Fruit fly (Drosophila melanogaster) whole organism, embryonic: Measurements from ENCODE around the gene Prm.
A peak's percentile ranks its signal among the peaks of the same experiment; 100 is the strongest.

Experiments used
- ATbp ChIP-seq: fragments of 200-800 bp; sonication (Bioruptor generic); optimal IDR thresholded peaks from 2 replicates; lab custom pipeline; 2017; ENCODE audit warnings: missing biosample characterization, mild to moderate bottlenecking, missing genetic modification characterization, missing genetic modification reagents
- Adf1 ChIP-seq: fragments of 200-800 bp; sonication (Bioruptor generic); IDR thresholded peaks from 2 replicates; pipeline ENCODE4 v1.3.6; 2022; ENCODE audit warnings: missing biosample characterization, missing genetic modification characterization
- Antp ChIP-seq: fragments of 200-800 bp; sonication (Bioruptor generic); optimal IDR thresholded peaks from 3 replicates; lab custom pipeline; 2016; ENCODE audit warnings: missing biosample characterization, missing genetic modification characterization
- CG10267 ChIP-seq: fragments of 200-800 bp; sonication (Bioruptor generic); optimal IDR thresholded peaks from 2 replicates; lab custom pipeline; 2018; ENCODE audit warnings: missing biosample characterization, mild to moderate bottlenecking, missing genetic modification characterization, moderate library complexity
- CG10321 ChIP-seq: fragments of 200-800 bp; sonication (Bioruptor generic); IDR thresholded peaks from 2 replicates; pipeline ENCODE4 v1.3.6; 2022; ENCODE audit warnings: missing biosample characterization, missing genetic modification characterization
- CG10431 ChIP-seq: fragments of 200-800 bp; sonication (Bioruptor generic); optimal IDR thresholded peaks from 3 replicates; lab custom pipeline; 2018; ENCODE audit warnings: missing biosample characterization, mild to moderate bottlenecking, missing genetic modification characterization
- CG10462 ChIP-seq: fragments of 200-800 bp; sonication (Bioruptor generic); optimal IDR thresholded peaks from 2 replicates; lab custom pipeline; 2016; ENCODE audit warnings: missing biosample characterization, missing genetic modification characterization
- CG11398 ChIP-seq: fragments of 200-800 bp; sonication (Bioruptor generic); optimal IDR thresholded peaks from 2 replicates; lab custom pipeline; 2016; ENCODE audit warnings: missing biosample characterization, missing genetic modification characterization
- CG11695 ChIP-seq: fragments of 200-800 bp; sonication (Bioruptor generic); IDR thresholded peaks from 3 replicates; pipeline ENCODE4 v1.3.6; 2022; ENCODE audit warnings: missing biosample characterization, missing genetic modification characterization
- CG14014 ChIP-seq: fragments of 200-800 bp; sonication (Bioruptor generic); IDR thresholded peaks from 2 replicates; pipeline ENCODE4 v1.3.6; 2022; ENCODE audit warnings: missing biosample characterization, missing genetic modification characterization
- CG1792 ChIP-seq: fragments of 200-800 bp; sonication (Bioruptor generic); optimal IDR thresholded peaks from 2 replicates; lab custom pipeline; 2016; ENCODE audit warnings: missing biosample characterization, missing genetic modification characterization
- CG18262 ChIP-seq: fragments of 200-800 bp; optimal IDR thresholded peaks from 3 replicates; lab custom pipeline; 2019; ENCODE audit warnings: missing biosample characterization, mild to moderate bottlenecking, missing genetic modification characterization, moderate library complexity
- CG3726 ChIP-seq: fragments of 200-800 bp; sonication (Bioruptor generic); IDR thresholded peaks from 3 replicates; pipeline ENCODE4, ENCODE4 v1.3.6; 2022; ENCODE audit warnings: missing biosample characterization, missing genetic modification characterization
- CG42726 ChIP-seq: fragments of 200-800 bp; sonication (Bioruptor generic); IDR thresholded peaks from 2 replicates; pipeline ENCODE4 v1.3.6; 2022; ENCODE audit warnings: missing biosample characterization, missing genetic modification characterization; ENCODE audit not compliant: partially characterized antibody
- CG4730 ChIP-seq: fragments of 200-800 bp; sonication (Bioruptor generic); IDR thresholded peaks from 2 replicates; pipeline ENCODE4 v1.3.6; 2022; ENCODE audit warnings: missing biosample characterization, missing genetic modification characterization
- CG4854 ChIP-seq: fragments of 200-800 bp; sonication (Bioruptor generic); optimal IDR thresholded peaks from 2 replicates; lab custom pipeline; 2016; ENCODE audit warnings: missing biosample characterization, missing genetic modification characterization, inconsistent platforms
- CG5245 ChIP-seq: fragments of 200-800 bp; sonication (Bioruptor generic); optimal IDR thresholded peaks from 3 replicates; lab custom pipeline; 2016; ENCODE audit warnings: missing biosample characterization, missing genetic modification characterization
- CG6272 ChIP-seq: fragments of 200-800 bp; sonication (Bioruptor generic); IDR thresholded peaks from 2 replicates; pipeline ENCODE4 v1.3.6; 2022; ENCODE audit warnings: missing biosample characterization, missing genetic modification characterization
- CG7839 ChIP-seq: fragments of 200-800 bp; sonication (Bioruptor generic); optimal IDR thresholded peaks from 3 replicates; lab custom pipeline; 2018; ENCODE audit warnings: missing biosample characterization, mild to moderate bottlenecking, missing genetic modification characterization, moderate library complexity
- CG9797 ChIP-seq: fragments of 200-800 bp; sonication (Bioruptor generic); optimal IDR thresholded peaks from 3 replicates; lab custom pipeline; 2018; ENCODE audit warnings: missing biosample characterization, mild to moderate bottlenecking, missing genetic modification characterization
- CkIIα-i1 ChIP-seq: fragments of 200-800 bp; sonication (Bioruptor generic); IDR thresholded peaks from 2 replicates; pipeline ENCODE4 v1.3.6; 2022; ENCODE audit warnings: missing biosample characterization, missing genetic modification characterization
- D19A ChIP-seq: fragments of 200-800 bp; optimal IDR thresholded peaks from 3 replicates; lab custom pipeline; 2019; ENCODE audit warnings: missing biosample characterization, mild to moderate bottlenecking, missing genetic modification characterization, moderate library complexity
- Dip3 ChIP-seq: fragments of 200-800 bp; sonication (Bioruptor generic); optimal IDR thresholded peaks from 3 replicates; lab custom pipeline; 2016; ENCODE audit warnings: missing biosample characterization, missing genetic modification characterization
- Doc2 ChIP-seq: fragments of 200-800 bp; sonication (Bioruptor generic); IDR thresholded peaks from 2 replicates; pipeline ENCODE4 v1.3.6; 2022; ENCODE audit warnings: missing biosample characterization, missing genetic modification characterization
- Doc3 ChIP-seq: fragments of 200-800 bp; sonication (Bioruptor generic); IDR thresholded peaks from 3 replicates; pipeline ENCODE4 v1.3.6; 2022; ENCODE audit warnings: missing biosample characterization, missing genetic modification characterization; ENCODE audit not compliant: partially characterized antibody
- Dref ChIP-seq: fragments of 200-800 bp; sonication (Bioruptor generic); IDR thresholded peaks from 2 replicates; pipeline ENCODE4 v1.3.6; 2022; ENCODE audit warnings: missing biosample characterization, missing genetic modification characterization
- ERR ChIP-seq: fragments of 200-800 bp; sonication (Bioruptor generic); optimal IDR thresholded peaks from 2 replicates; lab custom pipeline; 2016; ENCODE audit warnings: missing biosample characterization, missing genetic modification characterization
- Ets65A ChIP-seq: fragments of 200-800 bp; sonication (Bioruptor generic); peaks from one replicate; lab custom pipeline; 2016; ENCODE audit warnings: missing biosample characterization, missing genetic modification characterization
- Fer3 ChIP-seq: fragments of 200-800 bp; sonication (Bioruptor generic); optimal IDR thresholded peaks from 2 replicates; lab custom pipeline; 2018; ENCODE audit warnings: missing biosample characterization, mild to moderate bottlenecking, missing genetic modification characterization, moderate library complexity
- HLH3B ChIP-seq: fragments of 200-800 bp; sonication (Bioruptor generic); IDR thresholded peaks from 2 replicates; pipeline ENCODE4 v1.3.6; 2022; ENCODE audit warnings: missing biosample characterization, missing genetic modification characterization
- Mes4 ChIP-seq: fragments of 200-800 bp; sonication (Bioruptor generic); optimal IDR thresholded peaks from 2 replicates; lab custom pipeline; 2016; ENCODE audit warnings: missing biosample characterization, missing genetic modification characterization
- NFAT ChIP-seq: fragments of 200-800 bp; sonication (Bioruptor generic); IDR thresholded peaks from 2 replicates; pipeline ENCODE4 v1.3.6; 2022; ENCODE audit warnings: missing biosample characterization, missing genetic modification characterization
- Taf1 ChIP-seq: fragments of 200-800 bp; sonication (Bioruptor generic); IDR thresholded peaks from 2 replicates; pipeline ENCODE4 v1.3.6; 2022; ENCODE audit warnings: missing biosample characterization, missing genetic modification characterization
- cas ChIP-seq: fragments of 200-800 bp; sonication (Bioruptor generic); IDR thresholded peaks from 2 replicates; pipeline ENCODE4 v1.3.6; 2022; ENCODE audit warnings: missing biosample characterization, missing genetic modification characterization
- chm ChIP-seq: fragments of 200-800 bp; sonication (Bioruptor generic); IDR thresholded peaks from 2 replicates; pipeline ENCODE4 v1.3.6; 2022; ENCODE audit warnings: missing biosample characterization, missing genetic modification characterization
- crp ChIP-seq, 2 experiments: fragments of 200-800 bp; sonication (Bioruptor generic); optimal IDR thresholded peaks; 2 replicates in 1 of 2; 3 replicates in 1 of 2; lab custom pipeline; 2017; ENCODE audit warnings: missing biosample characterization in 2 of 2, missing genetic modification characterization in 2 of 2, mild to moderate bottlenecking in 1 of 2, moderate library complexity in 1 of 2
- eyg ChIP-seq: fragments of 200-800 bp; sonication (Bioruptor generic); optimal IDR thresholded peaks from 3 replicates; lab custom pipeline; 2016; ENCODE audit warnings: missing biosample characterization, missing genetic modification characterization
- gfzf ChIP-seq: fragments of 200-800 bp; sonication (Bioruptor generic); optimal IDR thresholded peaks from 2 replicates; lab custom pipeline; 2016; ENCODE audit warnings: missing biosample characterization, mild to moderate bottlenecking, missing genetic modification characterization, moderate library complexity
- her ChIP-seq: fragments of 200-800 bp; sonication (Bioruptor generic); optimal IDR thresholded peaks from 2 replicates; lab custom pipeline; 2016; ENCODE audit warnings: missing biosample characterization, missing genetic modification characterization
- ind ChIP-seq: fragments of 200-800 bp; sonication (Bioruptor generic); optimal IDR thresholded peaks from 3 replicates; lab custom pipeline; 2016; ENCODE audit warnings: missing biosample characterization, missing genetic modification characterization
- mirr ChIP-seq: fragments of 200-800 bp; sonication (Bioruptor generic); optimal IDR thresholded peaks from 3 replicates; lab custom pipeline; 2018; ENCODE audit warnings: missing biosample characterization, mild to moderate bottlenecking, missing genetic modification characterization
- nerfin-2 ChIP-seq: fragments of 200-800 bp; sonication (Bioruptor generic); IDR thresholded peaks from 2 replicates; pipeline ENCODE4 v1.3.6; 2022; ENCODE audit warnings: missing biosample characterization, missing genetic modification characterization; ENCODE audit not compliant: partially characterized antibody
- prd ChIP-seq, 3 experiments: fragments of >200 bp in 2 of 3; fragments of 200-800 bp in 1 of 3; sonication (Bioruptor generic) in 1 of 3; optimal IDR thresholded peaks in 2 of 3; IDR thresholded peaks in 1 of 3; 2 replicates in 2 of 3; 3 replicates in 1 of 3; pipeline versions ENCODE4 v1.3.6 to Lab custom; 2017 to 2022; ENCODE audit warnings: missing biosample characterization in 1 of 3, missing genetic modification characterization in 1 of 3
- psq ChIP-seq: fragments of 200-800 bp; sonication (Bioruptor generic); optimal IDR thresholded peaks from 2 replicates; lab custom pipeline; 2017; ENCODE audit warnings: missing biosample characterization, missing genetic modification characterization
- sc ChIP-seq, 3 experiments: fragments of >200 bp in 2 of 3; fragments of 200-800 bp in 1 of 3; sonication (Bioruptor generic) in 1 of 3; optimal IDR thresholded peaks; 2 replicates in 2 of 3; 3 replicates in 1 of 3; lab custom pipeline; 2017; ENCODE audit warnings: mild to moderate bottlenecking in 1 of 3, missing biosample characterization in 1 of 3, missing genetic modification characterization in 1 of 3, missing genetic modification reagents in 1 of 3
- so ChIP-seq: fragments of 200-800 bp; sonication (Bioruptor generic); IDR thresholded peaks from 3 replicates; pipeline ENCODE4 v1.3.6; 2022; ENCODE audit warnings: missing biosample characterization, missing genetic modification characterization
- trem ChIP-seq: fragments of 200-800 bp; optimal IDR thresholded peaks from 3 replicates; lab custom pipeline; 2019; ENCODE audit warnings: missing biosample characterization, mild to moderate bottlenecking, missing genetic modification characterization, moderate library complexity
- usp ChIP-seq: fragments of >200 bp; optimal IDR thresholded peaks from 2 replicates; lab custom pipeline; 2017; ENCODE audit warnings: missing biosample characterization, missing genetic modification characterization
- vnd ChIP-seq: fragments of 200-800 bp; sonication (Bioruptor generic); IDR thresholded peaks from 3 replicates; pipeline ENCODE4 v1.3.6; 2022; ENCODE audit warnings: missing biosample characterization, missing genetic modification characterization; ENCODE audit not compliant: partially characterized antibody
- wdn ChIP-seq: fragments of 200-800 bp; sonication (Bioruptor generic); IDR thresholded peaks from 2 replicates; pipeline ENCODE4 v1.3.6; 2022; ENCODE audit warnings: missing biosample characterization, missing genetic modification characterization
- zfh1 ChIP-seq: fragments of 200-800 bp; sonication (Bioruptor generic); IDR thresholded peaks from 3 replicates; pipeline ENCODE4 v1.3.6; 2022; ENCODE audit warnings: missing biosample characterization, missing genetic modification characterization

Gene Prm

dm6 chr3L:8721145-8721544, 24.0 kb downstream of the Prm start, which contains the start of the genes CG32022 and CG6511 (continued):
- peak; percentile 95 for TF ChIP-seq CG10462 (GFP tag; lab: Kevin White, UChicago)
- TF ChIP-seq CG5245 (GFP tag; lab: Kevin White, UChicago), result peak; percentile 91
- peak; percentile 90; the same call in 2 of the 3 replicates for TF ChIP-seq CG3726 (GFP tag; lab: Robert Waterston, UW)
- no peak for TF ChIP-seq sc (optimal IDR thresholded peaks at IDR 0.05; lab: Kevin White, UChicago)
- peak; percentile 93 for TF ChIP-seq sc (GFP tag; optimal IDR thresholded peaks at IDR 0.05; lab: Kevin White, UChicago)
- TF ChIP-seq Fer3 (tag; lab: Kevin White, UChicago), result peak; percentile 96
- TF ChIP-seq Dip3 (GFP tag; lab: Kevin White, UChicago), result peak; percentile 98
- peak; percentile 67; the same call in 1 of the 2 replicates for TF ChIP-seq CG10321 (GFP tag; lab: Robert Waterston, UW)
- TF ChIP-seq ind (GFP tag; lab: Kevin White, UChicago), result peak; percentile 98
- peak; percentile 100 for TF ChIP-seq Ets65A (GFP tag; lab: Kevin White, UChicago)
- no peak for TF ChIP-seq vnd (GFP tag; lab: Robert Waterston, UW)
- peak; percentile 96 for TF ChIP-seq D19A (tag; lab: Kevin White, UChicago)
- TF ChIP-seq CG14014 (GFP tag; lab: Robert Waterston, UW), result peak; percentile 95
- TF ChIP-seq Antp (GFP tag; lab: Kevin White, UChicago), result peak; percentile 98
- peak; percentile 96 for TF ChIP-seq CG18262 (tag; lab: Kevin White, UChicago)
- TF ChIP-seq NFAT, result peak; percentile 95
- TF ChIP-seq CG6272, result peak; percentile 97
- TF ChIP-seq CG42726, result no peak
- TF ChIP-seq Taf1 (GFP tag; lab: Robert Waterston, UW), result peak; percentile 95
- TF ChIP-seq CG7839 (tag; lab: Kevin White, UChicago), result peak; percentile 98
- peak; percentile 93 for TF ChIP-seq her (GFP tag; lab: Kevin White, UChicago)
- no peak for TF ChIP-seq prd (optimal IDR thresholded peaks at IDR 0.05; lab: Kevin White, UChicago)
- TF ChIP-seq prd (GFP tag; IDR thresholded peaks at IDR 0.05; lab: Robert Waterston, UW), result peak; percentile 98
- peak; percentile 95 for TF ChIP-seq CG4854
- peak; percentile 76 for TF ChIP-seq CkIIα-i1 (GFP tag; lab: Robert Waterston, UW)
- TF ChIP-seq eyg (GFP tag; lab: Kevin White, UChicago), result peak; percentile 95
- peak; percentile 98 for TF ChIP-seq CG10267 (tag; lab: Kevin White, UChicago)
- TF ChIP-seq ATbp (GFP tag; lab: Kevin White, UChicago), result peak; percentile 91
- TF ChIP-seq trem (tag; lab: Kevin White, UChicago), result peak; percentile 99
- TF ChIP-seq so (GFP tag; lab: Robert Waterston, UW), result peak; percentile 94
- peak; percentile 41 for TF ChIP-seq Dref
- TF ChIP-seq crp (GFP tag; optimal IDR thresholded peaks at IDR 0.05; lab: Kevin White, UChicago), result peak; percentile 95 to 97
- TF ChIP-seq mirr (GFP tag; lab: Kevin White, UChicago), result peak; percentile 94
- TF ChIP-seq CG4730, result peak; percentile 91
- no peak for TF ChIP-seq usp (GFP tag; lab: Kevin White, UChicago)
- TF ChIP-seq chm (GFP tag; lab: Robert Waterston, UW), result peak; percentile 81
- no peak for TF ChIP-seq nerfin-2 (GFP tag; lab: Robert Waterston, UW)
- TF ChIP-seq CG9797 (GFP tag; lab: Kevin White, UChicago), result peak; percentile 40
- TF ChIP-seq HLH3B (GFP tag; lab: Robert Waterston, UW), result peak; percentile 94
- TF ChIP-seq wdn (GFP tag; lab: Robert Waterston, UW), result peak; percentile 93
- peak; percentile 15 for TF ChIP-seq gfzf (GFP tag; lab: Kevin White, UChicago)
- TF ChIP-seq ERR (GFP tag; lab: Kevin White, UChicago), result peak; percentile 93
- TF ChIP-seq zfh1 (GFP tag; lab: Robert Waterston, UW), result peak; percentile 94
- peak; percentile 92 for TF ChIP-seq CG11695 (GFP tag; lab: Robert Waterston, UW)
- TF ChIP-seq CG10431 (GFP tag; lab: Kevin White, UChicago), result peak; percentile 96
- peak; percentile 93 for TF ChIP-seq CG11398 (GFP tag; lab: Kevin White, UChicago)
- peak; percentile 95 for TF ChIP-seq CG1792 (GFP tag; lab: Kevin White, UChicago)
- TF ChIP-seq Mes4 (GFP tag; lab: Kevin White, UChicago), result peak; percentile 93
- peak; percentile 93 for TF ChIP-seq cas
- peak; percentile 81 for TF ChIP-seq Adf1 (GFP tag; lab: Robert Waterston, UW)
- peak; percentile 87 for TF ChIP-seq Doc2
- TF ChIP-seq Doc3, result no peak
- peak; percentile 89 for TF ChIP-seq psq (GFP tag; lab: Kevin White, UChicago)
